Worm (Caenorhabditis elegans) whole organism, early embryonic: ENCODE data around the gene F22B5.5.

Source experiments
- B0310.2 ChIP-seq: sonication (generic microtip); optimal IDR thresholded peaks from 2 replicates; lab custom pipeline; 2016; ENCODE audit warnings: mild to moderate bottlenecking, missing genetic modification characterization, missing compliant biosample characterization
- F13C5.2 ChIP-seq: sonication (generic microtip); optimal IDR thresholded peaks from 2 replicates; lab custom pipeline; 2017; ENCODE audit warnings: mild to moderate bottlenecking, missing genetic modification characterization, inconsistent platforms, missing compliant biosample characterization
- aly-1 ChIP-seq: sonication (generic microtip); optimal IDR thresholded peaks from 2 replicates; lab custom pipeline; 2016; ENCODE audit warnings: missing genetic modification characterization, missing compliant biosample characterization
- ama-1 ChIP-seq: fragments of 150-350 bp; optimal IDR thresholded peaks from 2 replicates; lab custom pipeline; 2014
- ceh-13 ChIP-seq: fragments of 200-800 bp; sonication (Bioruptor generic); optimal IDR thresholded peaks from 2 replicates; lab custom pipeline; 2018; ENCODE audit warnings: mild to moderate bottlenecking, missing genetic modification characterization, missing compliant biosample characterization
- ceh-36 ChIP-seq: sonication (generic microtip); optimal IDR thresholded peaks from 2 replicates; lab custom pipeline; 2016; ENCODE audit warnings: missing genetic modification characterization, inconsistent platforms, missing compliant biosample characterization
- ets-7 ChIP-seq: sonication (generic microtip); optimal IDR thresholded peaks from 2 replicates; lab custom pipeline; 2016; ENCODE audit warnings: missing genotype, missing genetic modification characterization, missing compliant biosample characterization
- flt-1 ChIP-seq: fragments of 200-800 bp; sonication (Bioruptor generic); IDR thresholded peaks from 2 replicates; pipeline ENCODE4 v1.3.6; 2022; ENCODE audit warnings: missing genetic modification characterization, missing compliant biosample characterization
- hmbx-1 ChIP-seq: sonication (generic microtip); optimal IDR thresholded peaks from 2 replicates; lab custom pipeline; 2016; ENCODE audit warnings: mild to moderate bottlenecking, missing genetic modification characterization, missing compliant biosample characterization
- hmg-4 ChIP-seq: fragments of 200-800 bp; sonication (Bioruptor generic); optimal IDR thresholded peaks from 2 replicates; lab custom pipeline; 2018; ENCODE audit warnings: mild to moderate bottlenecking, missing genetic modification characterization, missing compliant biosample characterization
- hnd-1 ChIP-seq: sonication (generic microtip); optimal IDR thresholded peaks from 2 replicates; lab custom pipeline; 2016; ENCODE audit warnings: missing genetic modification characterization, missing compliant biosample characterization
- pes-1 ChIP-seq: fragments of 200-800 bp; sonication (Bioruptor generic); IDR thresholded peaks from 2 replicates; pipeline ENCODE4 v1.3.6; 2022; ENCODE audit warnings: missing genetic modification reagents, missing genetic modification characterization, missing compliant biosample characterization
- scrt-1 ChIP-seq: fragments of 200-800 bp; sonication (Bioruptor generic); IDR thresholded peaks from 2 replicates; pipeline ENCODE4 v1.3.6; 2022; ENCODE audit warnings: missing genetic modification characterization, missing compliant biosample characterization
- sea-1 ChIP-seq: fragments of 200-800 bp; sonication (Bioruptor generic); conservative IDR thresholded peaks from 2 replicates; pipeline ENCODE4 v1.3.6; 2022; ENCODE audit warnings: missing genetic modification characterization, missing compliant biosample characterization
- tbx-11 ChIP-seq: fragments of 200-800 bp; sonication (Bioruptor generic); IDR thresholded peaks from 2 replicates; pipeline ENCODE4 v1.3.6; 2022; ENCODE audit warnings: missing genetic modification characterization, missing compliant biosample characterization
- tbx-37 ChIP-seq: fragments of 200-800 bp; sonication (Bioruptor generic); conservative IDR thresholded peaks from 2 replicates; pipeline ENCODE4 v1.3.6; 2022; ENCODE audit warnings: missing genetic modification reagents, missing genetic modification characterization, missing compliant biosample characterization
- tra-4 ChIP-seq: sonication (generic microtip); optimal IDR thresholded peaks from 2 replicates; lab custom pipeline; 2017; ENCODE audit warnings: missing genetic modification characterization, missing compliant biosample characterization

Gene F22B5.5

DNA sequence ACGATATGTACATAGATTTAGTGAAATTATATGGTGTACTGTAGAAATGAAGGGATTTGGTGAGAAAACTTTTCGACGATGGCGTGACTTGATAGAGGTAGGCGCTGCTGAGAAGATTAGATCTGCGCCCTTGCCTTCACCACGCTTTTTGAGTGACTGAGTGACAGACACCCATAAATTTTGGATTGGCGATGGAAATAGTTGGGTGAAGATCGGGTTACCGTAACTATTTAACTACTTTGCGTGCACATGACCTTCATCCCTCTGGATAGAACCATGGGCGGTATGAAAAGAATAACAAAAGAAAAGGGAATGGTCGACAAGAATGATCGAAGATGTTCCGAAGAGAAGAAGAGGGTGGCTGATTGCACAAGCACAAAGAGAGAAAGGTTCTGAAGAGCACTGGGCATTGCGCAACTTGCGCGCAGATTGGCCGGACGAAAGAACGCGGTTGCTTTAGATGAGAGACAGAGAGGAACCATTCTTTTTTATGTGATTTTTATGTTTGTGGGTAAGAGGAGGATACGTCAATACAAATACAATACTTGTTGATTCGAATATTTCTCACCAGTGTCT is 38.9 kb downstream of the F22B5.5 start:
- TF ChIP-seq hmg-4 = peak; percentile 21
- no peak for TF ChIP-seq pes-1 (GFP tag; lab: Robert Waterston, UW)

ce11 chrII:8415035-8415434 is 39.4 kb downstream of the F22B5.5 start:
- TF ChIP-seq hnd-1 (tag; lab: Kevin White, UChicago) = no peak
- no peak for TF ChIP-seq ama-1 (lab: Kevin White, UChicago)
- TF ChIP-seq B0310.2 (tag; lab: Kevin White, UChicago) = no peak
- no peak for TF ChIP-seq pes-1 (GFP tag; lab: Robert Waterston, UW)
- TF ChIP-seq tbx-37 = no peak
- no peak for TF ChIP-seq tbx-11 (GFP tag; lab: Robert Waterston, UW)
- no peak for TF ChIP-seq ceh-36 (tag; lab: Kevin White, UChicago)
- TF ChIP-seq sea-1 (GFP tag; lab: Robert Waterston, UW) = no peak
- no peak for TF ChIP-seq flt-1
- no peak for TF ChIP-seq hmg-4
- no peak for TF ChIP-seq F13C5.2 (tag; lab: Kevin White, UChicago)
- no peak for TF ChIP-seq ceh-13 (GFP tag; lab: Kevin White, UChicago)
- TF ChIP-seq ets-7 (tag; lab: Kevin White, UChicago) = no peak
- no peak for TF ChIP-seq aly-1 (tag; lab: Kevin White, UChicago)
- TF ChIP-seq scrt-1 = no peak
- no peak for TF ChIP-seq tra-4 (tag; lab: Kevin White, UChicago)
- no peak for TF ChIP-seq hmbx-1

DNA sequence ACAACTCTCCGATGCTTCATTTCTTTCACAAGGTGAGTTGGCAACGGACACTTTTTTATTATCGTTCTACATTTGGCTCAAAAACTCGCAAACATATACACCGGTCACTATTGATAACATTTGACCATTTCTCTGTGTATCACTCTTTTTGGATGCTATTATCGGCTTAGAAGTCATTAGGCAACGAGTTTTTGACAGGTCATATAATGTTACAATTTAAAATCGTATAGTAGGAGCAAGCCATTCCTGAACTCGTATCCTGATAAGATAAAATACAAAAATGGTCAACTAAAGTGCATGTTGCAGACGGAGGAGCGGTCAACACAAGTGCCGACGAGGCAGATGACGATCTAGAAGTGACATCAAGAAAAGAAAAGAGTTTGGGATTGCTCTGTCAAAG is 41.5 kb downstream of the F22B5.5 start:
- TF ChIP-seq aly-1 (tag; lab: Kevin White, UChicago) = no peak
- TF ChIP-seq ceh-36 (tag; lab: Kevin White, UChicago) = no peak

- TF ChIP-seq pes-1 (GFP tag; lab: Robert Waterston, UW) = no peak
- TF ChIP-seq scrt-1 = 0 out of 2 replicates have a peak, but pooled peaks have one; percentile 58
- no peak for TF ChIP-seq ceh-13 (GFP tag; lab: Kevin White, UChicago)
- TF ChIP-seq aly-1 (tag; lab: Kevin White, UChicago) = peak; percentile 43
- TF ChIP-seq ceh-36 (tag; lab: Kevin White, UChicago) = peak; percentile 21
- TF ChIP-seq B0310.2 (tag; lab: Kevin White, UChicago) = no peak
- no peak for TF ChIP-seq tbx-37
- no peak for TF ChIP-seq sea-1 (GFP tag; lab: Robert Waterston, UW)
- no peak for TF ChIP-seq flt-1
- TF ChIP-seq hmg-4 = peak; percentile 63
- TF ChIP-seq tra-4 (tag; lab: Kevin White, UChicago) = no peak
- no peak for TF ChIP-seq ets-7 (tag; lab: Kevin White, UChicago)
Measured at ce11 chrII:8412061-8412721, 42.2 kb downstream of the F22B5.5 start, which contains the start of gene efl-3. Gene efl-3 (plus strand): TSS chrII:8412671.

DNA sequence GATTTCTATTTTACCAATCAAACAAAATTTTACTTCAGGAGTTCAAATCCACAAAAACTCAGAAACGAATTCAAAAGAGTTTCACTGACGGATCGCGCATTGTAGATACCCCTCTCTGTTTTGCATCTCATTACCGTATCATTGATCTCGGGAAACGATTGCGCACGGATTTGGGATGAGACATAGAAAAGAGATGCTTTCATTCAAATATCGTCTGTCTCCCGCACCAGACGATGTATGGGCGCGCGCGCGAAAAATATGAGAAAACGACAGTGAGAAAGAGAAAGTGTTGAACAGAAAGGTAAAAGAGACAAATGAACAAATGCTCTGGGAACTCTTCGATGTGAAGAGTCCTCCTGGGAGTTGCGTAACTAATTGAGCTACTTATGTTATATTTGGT is 43.4 kb downstream of the F22B5.5 start:
- TF ChIP-seq pes-1 (GFP tag; lab: Robert Waterston, UW) (no peak), ets-7 (tag; lab: Kevin White, UChicago) (no peak), F13C5.2 (tag; lab: Kevin White, UChicago) (no peak), tbx-37 (no peak), ceh-36 (tag; lab: Kevin White, UChicago) (no peak), ceh-13 (GFP tag; lab: Kevin White, UChicago) (no peak), ama-1 (lab: Kevin White, UChicago) (no peak), flt-1 (no peak), hmg-4 (no peak), B0310.2 (tag; lab: Kevin White, UChicago) (no peak), sea-1 (GFP tag; lab: Robert Waterston, UW) (no peak), hnd-1 (tag; lab: Kevin White, UChicago) (no peak), aly-1 (tag; lab: Kevin White, UChicago) (no peak), hmbx-1 (no peak)

DNA sequence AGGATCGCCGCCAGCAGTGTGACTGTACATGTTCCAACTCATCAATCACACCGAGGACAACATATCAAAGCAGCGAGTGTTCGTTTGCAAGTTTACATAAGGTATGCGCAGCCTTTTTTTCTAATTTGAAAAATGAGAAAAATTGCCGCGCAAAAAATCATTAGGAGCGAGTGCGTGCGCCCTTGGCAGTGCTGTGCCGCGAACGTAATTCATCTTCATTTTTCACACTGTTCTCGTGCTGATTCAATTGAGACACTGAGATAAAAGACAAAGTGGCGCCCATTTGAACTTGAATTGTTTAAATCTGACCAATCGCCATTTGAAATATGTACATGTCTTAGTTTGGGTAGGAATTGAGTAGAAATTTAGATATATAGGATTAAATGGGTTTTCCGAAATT is 44.9 kb downstream of the F22B5.5 start:
- TF ChIP-seq pes-1 (GFP tag; lab: Robert Waterston, UW) (no peak), hmbx-1 (no peak), aly-1 (tag; lab: Kevin White, UChicago) (no peak), scrt-1 (no peak), ceh-13 (GFP tag; lab: Kevin White, UChicago) (no peak), B0310.2 (tag; lab: Kevin White, UChicago) (no peak), ets-7 (tag; lab: Kevin White, UChicago) (no peak), F13C5.2 (tag; lab: Kevin White, UChicago) (no peak), ama-1 (lab: Kevin White, UChicago) (no peak), hnd-1 (tag; lab: Kevin White, UChicago) (no peak), tbx-11 (GFP tag; lab: Robert Waterston, UW) (no peak), sea-1 (GFP tag; lab: Robert Waterston, UW) (no peak)

DNA sequence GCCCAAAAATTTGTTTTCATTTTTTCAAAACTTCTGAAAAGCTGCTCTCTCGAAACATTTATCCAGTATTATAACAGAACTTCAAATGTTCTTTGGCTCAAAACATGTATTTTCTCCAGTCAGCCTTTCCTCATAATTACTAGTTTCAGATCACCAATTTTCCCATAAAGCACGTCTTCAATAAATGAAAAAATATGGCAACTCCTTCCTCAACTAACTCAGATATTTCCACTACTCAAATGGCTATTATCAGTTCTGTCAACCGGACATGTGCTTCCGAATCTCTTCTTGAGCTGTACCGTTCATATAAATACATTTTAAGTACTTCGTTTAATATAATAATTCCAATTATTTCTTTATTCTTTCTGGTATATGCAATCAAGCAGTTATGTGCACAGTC is 46.9 kb downstream of the F22B5.5 start, which contains the start of gene sra-13:
TSS of gene sra-13 (plus strand) at position 195 of the 400 bp plus-strand sequence.
- TF ChIP-seq ama-1 (lab: Kevin White, UChicago) (no peak), scrt-1 (no peak), sea-1 (GFP tag; lab: Robert Waterston, UW) (no peak), tbx-11 (GFP tag; lab: Robert Waterston, UW) (no peak), tbx-37 (no peak), hnd-1 (tag; lab: Kevin White, UChicago) (no peak), pes-1 (GFP tag; lab: Robert Waterston, UW) (no peak), hmbx-1 (no peak)
